Worm (Caenorhabditis elegans) whole organism, young adult: ENCODE results near the gene lipl-2.
A peak's percentile ranks its signal among the peaks of the same experiment; 100 is the strongest.

ENCODE experiments used
- B0261.1 ChIP-seq: sonication (generic microtip); optimal IDR thresholded peaks from 2 replicates; lab custom pipeline; 2016; ENCODE audit warnings: mild to moderate bottlenecking, missing genetic modification characterization, moderate library complexity, missing compliant biosample characterization
- C06A6.2 ChIP-seq: fragments of 200-800 bp; sonication (Bioruptor generic); conservative IDR thresholded peaks from 2 replicates; pipeline ENCODE4 v1.3.6; 2022; ENCODE audit warnings: missing genetic modification characterization, missing compliant biosample characterization
- F10E7.11 ChIP-seq: sonication (generic microtip); optimal IDR thresholded peaks from 2 replicates; lab custom pipeline; 2017; ENCODE audit warnings: mild to moderate bottlenecking, missing genetic modification characterization, moderate library complexity, missing compliant biosample characterization
- F22D6.2 ChIP-seq: sonication (generic microtip); optimal IDR thresholded peaks from 2 replicates; lab custom pipeline; 2016; ENCODE audit warnings: mild to moderate bottlenecking, missing genetic modification characterization, missing compliant biosample characterization
- F33H1.4 ChIP-seq: fragments of 200-800 bp; sonication (Bioruptor generic); IDR thresholded peaks from 2 replicates; pipeline ENCODE4 v1.3.6; 2022; ENCODE audit warnings: missing genetic modification reagents, missing genetic modification characterization, missing compliant biosample characterization
- F52B5.7 ChIP-seq: sonication (generic microtip); optimal IDR thresholded peaks from 2 replicates; lab custom pipeline; 2016; ENCODE audit warnings: mild to moderate bottlenecking, missing genetic modification characterization, missing compliant biosample characterization
- F57A8.1 ChIP-seq: fragments of 200-800 bp; sonication (Bioruptor generic); optimal IDR thresholded peaks from 2 replicates; lab custom pipeline; 2018; ENCODE audit warnings: mild to moderate bottlenecking, missing genetic modification characterization, moderate library complexity, missing compliant biosample characterization
- T26A5.8 ChIP-seq: sonication (generic microtip); optimal IDR thresholded peaks from 2 replicates; lab custom pipeline; 2016; ENCODE audit warnings: missing genetic modification characterization, missing compliant biosample characterization
- Y53F4B.3 ChIP-seq: fragments of 200-800 bp; sonication (Bioruptor generic); IDR thresholded peaks from 2 replicates; pipeline ENCODE4 v1.3.6; 2022; ENCODE audit warnings: missing genetic modification reagents, missing genetic modification characterization, missing compliant biosample characterization
- Y67H2A.10 ChIP-seq: fragments of 200-800 bp; sonication (Bioruptor generic); conservative IDR thresholded peaks from 2 replicates; pipeline ENCODE4 v1.3.6; 2022; ENCODE audit warnings: missing genetic modification reagents, missing genetic modification characterization, missing compliant biosample characterization
- ZK185.1 ChIP-seq: sonication (generic microtip); optimal IDR thresholded peaks from 2 replicates; lab custom pipeline; 2016; ENCODE audit warnings: mild to moderate bottlenecking, missing genetic modification characterization, missing compliant biosample characterization; ENCODE audit not compliant: poor library complexity, severe bottlenecking
- akir-1 ChIP-seq: fragments of 200-800 bp; sonication (Bioruptor generic); optimal IDR thresholded peaks from 2 replicates; lab custom pipeline; 2018; ENCODE audit warnings: mild to moderate bottlenecking, missing genetic modification characterization, moderate library complexity, missing compliant biosample characterization
- atf-7 ChIP-seq: sonication (generic microtip); optimal IDR thresholded peaks from 2 replicates; lab custom pipeline; 2017; ENCODE audit warnings: mild to moderate bottlenecking, missing genetic modification characterization, missing compliant biosample characterization
- attf-3 ChIP-seq: fragments of 200-800 bp; sonication (Bioruptor generic); conservative IDR thresholded peaks from 2 replicates; pipeline ENCODE4 v1.3.6; 2022; ENCODE audit warnings: missing genetic modification reagents, missing genetic modification characterization, missing compliant biosample characterization
- bed-2 ChIP-seq: fragments of 200-800 bp; sonication (Bioruptor generic); IDR thresholded peaks from 2 replicates; pipeline ENCODE4 v1.3.6; 2022; ENCODE audit warnings: missing genetic modification reagents, missing genetic modification characterization, missing compliant biosample characterization
- ccch-3 ChIP-seq: fragments of 200-800 bp; sonication (Bioruptor generic); optimal IDR thresholded peaks from 2 replicates; lab custom pipeline; 2018; ENCODE audit warnings: mild to moderate bottlenecking, missing genetic modification characterization, missing compliant biosample characterization
- ceh-40 ChIP-seq: fragments of 200-800 bp; sonication (Bioruptor generic); IDR thresholded peaks from 2 replicates; pipeline ENCODE4 v1.3.6; 2022; ENCODE audit warnings: missing genetic modification characterization, missing compliant biosample characterization
- die-1 ChIP-seq: sonication (generic microtip); optimal IDR thresholded peaks from 2 replicates; lab custom pipeline; 2016; ENCODE audit warnings: missing genotype, mild to moderate bottlenecking, missing genetic modification characterization, missing compliant biosample characterization
- dpff-1 ChIP-seq: sonication (generic microtip); optimal IDR thresholded peaks from 2 replicates; lab custom pipeline; 2017; ENCODE audit warnings: mild to moderate bottlenecking, missing genetic modification characterization, missing compliant biosample characterization
- efl-1 ChIP-seq: fragments of 150-350 bp; optimal IDR thresholded peaks from 2 replicates; lab custom pipeline; 2014; ENCODE audit warnings: missing biosample characterization, missing genetic modification reagents, missing genetic modification characterization
- egl-18 ChIP-seq: fragments of 200-800 bp; sonication (Bioruptor generic); IDR thresholded peaks from 2 replicates; pipeline ENCODE4 v1.3.6; 2022; ENCODE audit warnings: missing genetic modification reagents, missing genetic modification characterization, missing compliant biosample characterization
- egl-44 ChIP-seq: fragments of 200-800 bp; sonication (Bioruptor generic); IDR thresholded peaks from 2 replicates; pipeline ENCODE4 v1.3.6; 2022; ENCODE audit warnings: missing genetic modification reagents, missing genetic modification characterization, missing compliant biosample characterization
- ekl-4 ChIP-seq: fragments of 200-800 bp; sonication (Bioruptor generic); IDR thresholded peaks from 2 replicates; pipeline ENCODE4 v1.3.6; 2022; ENCODE audit warnings: missing genetic modification reagents, missing genetic modification characterization, missing compliant biosample characterization
- ets-4 ChIP-seq: fragments of 200-800 bp; sonication (Bioruptor generic); optimal IDR thresholded peaks from 2 replicates; lab custom pipeline; 2018; ENCODE audit warnings: mild to moderate bottlenecking, missing genetic modification characterization, missing compliant biosample characterization
- him-1 ChIP-seq: sonication (generic microtip); optimal IDR thresholded peaks from 2 replicates; lab custom pipeline; 2016; ENCODE audit warnings: missing genotype, missing genetic modification reagents, missing genetic modification characterization, missing compliant biosample characterization
- hlh-12 ChIP-seq: sonication (generic microtip); optimal IDR thresholded peaks from 2 replicates; lab custom pipeline; 2016; ENCODE audit warnings: missing genetic modification characterization, missing compliant biosample characterization
- hmg-1.2 ChIP-seq: fragments of 200-800 bp; sonication (Bioruptor generic); IDR thresholded peaks from 2 replicates; pipeline ENCODE4 v1.3.6; 2022; ENCODE audit warnings: missing genetic modification reagents, missing genetic modification characterization, missing compliant biosample characterization
- hmg-20 ChIP-seq: fragments of 200-800 bp; sonication (Bioruptor generic); IDR thresholded peaks from 2 replicates; pipeline ENCODE4 v1.3.6; 2022; ENCODE audit warnings: missing genetic modification reagents, missing genetic modification characterization, missing compliant biosample characterization
- lin-35 ChIP-seq, 3 experiments: fragments of 150-350 bp in 2 of 3; sonication (generic microtip) in 1 of 3; optimal IDR thresholded peaks; 2 replicates each; lab custom pipeline; 2014 to 2018; ENCODE audit warnings: missing biosample characterization in 3 of 3, missing genetic modification characterization in 3 of 3, missing genetic modification reagents in 3 of 3
- lsl-1 ChIP-seq: fragments of 200-800 bp; sonication (Bioruptor generic); optimal IDR thresholded peaks from 2 replicates; lab custom pipeline; 2018; ENCODE audit warnings: mild to moderate bottlenecking, missing genetic modification characterization, moderate library complexity, missing compliant biosample characterization
- madf-10 ChIP-seq: sonication (generic microtip); optimal IDR thresholded peaks from 2 replicates; lab custom pipeline; 2016; ENCODE audit warnings: mild to moderate bottlenecking, missing genetic modification characterization, missing compliant biosample characterization
- mcd-1 ChIP-seq: fragments of 200-800 bp; sonication (Bioruptor generic); IDR thresholded peaks from 2 replicates; pipeline ENCODE4 v1.3.6; 2022; ENCODE audit warnings: missing genetic modification reagents, missing genetic modification characterization, missing compliant biosample characterization
- mel-28 ChIP-seq: sonication (generic microtip); optimal IDR thresholded peaks from 2 replicates; lab custom pipeline; 2016; ENCODE audit warnings: borderline replicate concordance, mild to moderate bottlenecking, missing genetic modification characterization, missing compliant biosample characterization
- nfyb-1 ChIP-seq: fragments of 200-800 bp; sonication (Bioruptor generic); IDR thresholded peaks from 2 replicates; pipeline ENCODE4 v1.3.6; 2022; ENCODE audit warnings: missing genetic modification reagents, missing genetic modification characterization, missing compliant biosample characterization
- nhr-120 ChIP-seq: fragments of 200-800 bp; sonication (Bioruptor generic); IDR thresholded peaks from 2 replicates; pipeline ENCODE4 v1.3.6; 2022; ENCODE audit warnings: missing genetic modification characterization, missing compliant biosample characterization
- nhr-27 ChIP-seq: fragments of 200-800 bp; sonication (Bioruptor generic); optimal IDR thresholded peaks from 2 replicates; lab custom pipeline; 2018; ENCODE audit warnings: mild to moderate bottlenecking, missing genetic modification characterization, moderate library complexity, missing compliant biosample characterization
- pha-4 ChIP-seq: fragments of 150-350 bp; sonication (generic microtip); optimal IDR thresholded peaks from 2 replicates; lab custom pipeline; 2014; ENCODE audit warnings: missing biosample characterization, missing genetic modification reagents, missing genetic modification characterization
- rpc-1 ChIP-seq, 2 experiments: fragments of 150-350 bp in 1 of 2; sonication (generic microtip) in 1 of 2; optimal IDR thresholded peaks; 2 replicates each; lab custom pipeline; 2014 to 2018; ENCODE audit warnings: missing biosample characterization in 1 of 2, missing genetic modification characterization in 1 of 2, missing genetic modification reagents in 1 of 2, missing genotype in 1 of 2
- snpc-1.1 ChIP-seq: sonication (generic microtip); optimal IDR thresholded peaks from 2 replicates; lab custom pipeline; 2017; ENCODE audit warnings: missing genetic modification characterization, mild to moderate bottlenecking, missing compliant biosample characterization, antibody characterized with exemption, moderate library complexity, missing genotype, missing genetic modification reagents; ENCODE audit not compliant: insufficient read depth
- somi-1 ChIP-seq: fragments of 200-800 bp; sonication (Bioruptor generic); optimal IDR thresholded peaks from 2 replicates; lab custom pipeline; 2018; ENCODE audit warnings: mild to moderate bottlenecking, missing genetic modification characterization, missing compliant biosample characterization
- tbp1 ChIP-seq: fragments of 200-800 bp; sonication (Bioruptor generic); optimal IDR thresholded peaks from 2 replicates; lab custom pipeline; 2018; ENCODE audit warnings: mild to moderate bottlenecking, missing genetic modification characterization, missing compliant biosample characterization
- tbx-9 ChIP-seq: sonication (generic microtip); optimal IDR thresholded peaks from 2 replicates; lab custom pipeline; 2016; ENCODE audit warnings: borderline replicate concordance, missing genetic modification characterization, inconsistent platforms, missing compliant biosample characterization
- unc-130 ChIP-seq: sonication (generic microtip); optimal IDR thresholded peaks from 2 replicates; lab custom pipeline; 2016; ENCODE audit warnings: missing genetic modification reagents, missing genetic modification characterization, missing compliant biosample characterization
- xnd-1 ChIP-seq: sonication (generic microtip); optimal IDR thresholded peaks from 2 replicates; lab custom pipeline; 2016; ENCODE audit warnings: missing genotype, missing genetic modification reagents, missing genetic modification characterization, missing compliant biosample characterization
- zim-3 ChIP-seq: sonication (generic microtip); optimal IDR thresholded peaks from 2 replicates; lab custom pipeline; 2017; ENCODE audit warnings: mild to moderate bottlenecking, missing genetic modification characterization, moderate library complexity, missing compliant biosample characterization
- ztf-18 ChIP-seq: sonication (generic microtip); optimal IDR thresholded peaks from 2 replicates; lab custom pipeline; 2016; ENCODE audit warnings: missing genotype, mild to moderate bottlenecking, missing genetic modification characterization, missing compliant biosample characterization
- ztf-22 ChIP-seq: fragments of 200-800 bp; sonication (Bioruptor generic); optimal IDR thresholded peaks from 2 replicates; lab custom pipeline; 2018; ENCODE audit warnings: mild to moderate bottlenecking, missing genetic modification characterization, moderate library complexity, missing compliant biosample characterization
- ztf-25 ChIP-seq: fragments of 200-800 bp; sonication (Bioruptor generic); IDR thresholded peaks from 2 replicates; pipeline ENCODE4 v1.3.6; 2022; ENCODE audit warnings: missing genetic modification reagents, missing genetic modification characterization, missing compliant biosample characterization

lipl-2 gene

DNA sequence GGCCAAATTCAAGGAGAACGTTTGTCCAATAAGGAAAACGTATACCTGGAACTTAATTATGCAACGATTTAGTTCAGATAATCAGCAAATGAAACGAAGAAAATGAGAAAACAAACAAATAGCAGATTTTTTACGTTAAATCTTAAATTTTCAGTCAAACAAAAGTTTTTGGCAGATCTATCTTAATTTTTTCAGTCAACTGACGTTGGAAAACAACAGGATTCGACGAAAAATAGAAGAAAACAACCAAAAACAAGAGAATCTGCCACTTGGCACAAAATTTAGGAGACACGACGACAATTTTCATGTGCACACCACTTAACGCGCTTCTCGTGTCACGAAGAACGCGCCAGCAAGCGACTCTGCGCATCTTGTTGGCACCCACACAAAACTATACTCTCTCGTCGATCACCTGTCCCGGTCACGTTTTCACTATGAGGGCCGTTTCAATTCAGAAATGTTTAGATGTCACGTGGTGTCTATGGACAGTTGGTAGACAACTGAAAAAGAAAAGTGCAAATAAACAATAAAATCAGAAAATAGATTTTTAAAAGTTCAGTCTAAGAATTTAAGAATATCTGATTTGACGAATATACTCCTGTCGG, 1.6 kb upstream of the lipl-2 start, which contains the start of gene ztf-7 (continued):
- TF ChIP-seq hmg-20 (GFP tag; lab: Robert Waterston, UW) (peak; percentile 63), snpc-1.1 (no peak), ekl-4 (GFP tag; lab: Robert Waterston, UW) (peak; percentile 96), xnd-1 (no peak), ceh-40 (no peak), somi-1 (GFP tag; lab: Kevin White, UChicago) (peak; percentile 92), ztf-25 (no peak), ztf-22 (GFP tag; lab: Kevin White, UChicago) (peak; percentile 95), attf-3 (GFP tag; lab: Robert Waterston, UW) (peak; percentile 51; the same call in 1 of the 2 replicates), ets-4 (GFP tag; lab: Kevin White, UChicago) (peak; percentile 86), rpc-1 (optimal IDR thresholded peaks at IDR 0.05; lab: Kevin White, UChicago) (no peak), rpc-1 (tag; optimal IDR thresholded peaks at IDR 0.05; lab: Kevin White, UChicago) (no peak), F57A8.1 (GFP tag; lab: Kevin White, UChicago) (no peak), ccch-3 (GFP tag; lab: Kevin White, UChicago) (no peak), madf-10 (tag; lab: Kevin White, UChicago) (peak; percentile 89), tbx-9 (tag; lab: Kevin White, UChicago) (no peak), akir-1 (GFP tag; lab: Kevin White, UChicago) (peak; percentile 15), zim-3 (tag; lab: Kevin White, UChicago) (no peak), him-1 (tag; lab: Kevin White, UChicago) (no peak), bed-2 (no peak), C06A6.2 (GFP tag; lab: Robert Waterston, UW) (peak; percentile 93), hmg-1.2 (GFP tag; lab: Robert Waterston, UW) (peak; percentile 99), mel-28 (tag; lab: Kevin White, UChicago) (no peak), egl-44 (GFP tag; lab: Robert Waterston, UW) (peak; percentile 68), hlh-12 (tag; lab: Kevin White, UChicago) (no peak), ztf-18 (tag; lab: Kevin White, UChicago) (peak; percentile 98), T26A5.8 (tag; lab: Kevin White, UChicago) (no peak), ZK185.1 (tag; lab: Kevin White, UChicago) (peak; percentile 78), atf-7 (peak; percentile 96), B0261.1 (tag; lab: Kevin White, UChicago) (peak; percentile 12), die-1 (no peak), F52B5.7 (peak; percentile 31), lsl-1 (GFP tag; lab: Kevin White, UChicago) (peak; percentile 68), pha-4 (tag; lab: Kevin White, UChicago) (no peak), mcd-1 (GFP tag; lab: Robert Waterston, UW) (peak; percentile 92), F33H1.4 (peak; percentile 62), dpff-1 (tag; lab: Kevin White, UChicago) (no peak), unc-130 (GFP tag; lab: Kevin White, UChicago) (no peak), F10E7.11 (tag; lab: Kevin White, UChicago) (no peak), tbp1 (GFP tag; lab: Kevin White, UChicago) (peak; percentile 73), Y53F4B.3 (no peak), lin-35 (GFP tag; optimal IDR thresholded peaks at IDR 0.05; lab: Kevin White, UChicago) (peak in 1 of 3 experiments; percentile 87), nfyb-1 (GFP tag; lab: Robert Waterston, UW) (peak; percentile 96), Y67H2A.10 (peak; percentile 81), nhr-27 (tag; lab: Kevin White, UChicago) (peak; percentile 8), F22D6.2 (tag; lab: Kevin White, UChicago) (peak; percentile 87), nhr-120 (GFP tag; lab: Robert Waterston, UW) (no peak), egl-18 (GFP tag; lab: Robert Waterston, UW) (0 out of 2 replicates have a peak, but pooled peaks have one; percentile 64), efl-1 (GFP tag; lab: Kevin White, UChicago) (peak; percentile 36)
